Worm (Caenorhabditis elegans) whole organism, L3 larva: Measurements from ENCODE around the gene Y9C12A.1.

Experiments used
- mdl-1 ChIP-seq: fragments of 150-350 bp; optimal IDR thresholded peaks from 2 replicates; lab custom pipeline; 2014; ENCODE audit warnings: missing biosample characterization, missing genetic modification characterization
- nfya-1 ChIP-seq: sonication (generic microtip); optimal IDR thresholded peaks from 2 replicates; lab custom pipeline; 2017; ENCODE audit warnings: missing genetic modification characterization, mild to moderate bottlenecking, missing compliant biosample characterization, antibody characterized with exemption, moderate library complexity; ENCODE audit not compliant: insufficient read depth
- nhr-11 ChIP-seq: fragments of 150-350 bp; optimal IDR thresholded peaks from 2 replicates; lab custom pipeline; 2014; ENCODE audit warnings: missing biosample characterization, missing genetic modification characterization
- pha-4 ChIP-seq: fragments of 150-350 bp; optimal IDR thresholded peaks from 2 replicates; lab custom pipeline; 2014; ENCODE audit warnings: missing biosample characterization, missing genetic modification reagents, missing genetic modification characterization
- snpc-4 ChIP-seq: fragments of 150-350 bp; optimal IDR thresholded peaks from 2 replicates; lab custom pipeline; 2014; ENCODE audit warnings: missing biosample characterization, missing genetic modification characterization
- unc-62 ChIP-seq: fragments of 150-350 bp; sonication (generic microtip); optimal IDR thresholded peaks from 4 replicates; lab custom pipeline; 2014; ENCODE audit warnings: missing biosample characterization, missing genetic modification reagents, missing genetic modification characterization

DNA sequence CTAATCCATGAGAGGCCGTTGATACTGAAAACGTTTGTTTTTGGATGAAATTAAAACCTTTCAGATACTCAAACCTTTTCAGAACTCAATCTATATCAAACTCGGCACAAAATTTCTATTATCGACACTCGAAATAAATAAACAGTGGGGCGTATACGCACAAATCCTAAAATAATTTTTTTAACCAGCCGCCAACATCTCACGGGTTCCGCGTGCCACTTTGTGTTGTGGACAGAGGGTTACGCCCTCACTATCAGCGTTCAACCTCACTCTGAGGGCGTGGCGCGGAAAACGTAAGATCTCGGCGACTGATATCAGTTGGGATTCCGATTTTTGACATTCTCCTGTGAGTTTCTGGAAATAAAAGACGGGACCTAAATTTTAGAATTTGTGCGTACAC is 1.2 kb downstream of the Y9C12A.1 start:
- TF ChIP-seq nhr-11 (tag; lab: Kevin White, UChicago) = no peak
- no peak for TF ChIP-seq pha-4 (tag; lab: Kevin White, UChicago)
- TF ChIP-seq unc-62 = no peak
- no peak for TF ChIP-seq mdl-1 (tag; lab: Kevin White, UChicago)
- TF ChIP-seq nfya-1 (tag; lab: Kevin White, UChicago) = no peak
- no peak for TF ChIP-seq snpc-4 (tag; lab: Kevin White, UChicago)
